Worm (Caenorhabditis elegans) whole organism, L4/young adult: ENCODE results near the gene F01G10.10.

Source experiments
- W03F9.2 ChIP-seq: fragments of 150-350 bp; optimal IDR thresholded peaks from 2 replicates; lab custom pipeline; 2014; ENCODE audit warnings: missing biosample characterization, missing genetic modification characterization
- him-1 ChIP-seq: sonication (generic microtip); optimal IDR thresholded peaks from 2 replicates; lab custom pipeline; 2016; ENCODE audit warnings: missing genotype, missing genetic modification reagents, missing genetic modification characterization, missing compliant biosample characterization

DNA sequence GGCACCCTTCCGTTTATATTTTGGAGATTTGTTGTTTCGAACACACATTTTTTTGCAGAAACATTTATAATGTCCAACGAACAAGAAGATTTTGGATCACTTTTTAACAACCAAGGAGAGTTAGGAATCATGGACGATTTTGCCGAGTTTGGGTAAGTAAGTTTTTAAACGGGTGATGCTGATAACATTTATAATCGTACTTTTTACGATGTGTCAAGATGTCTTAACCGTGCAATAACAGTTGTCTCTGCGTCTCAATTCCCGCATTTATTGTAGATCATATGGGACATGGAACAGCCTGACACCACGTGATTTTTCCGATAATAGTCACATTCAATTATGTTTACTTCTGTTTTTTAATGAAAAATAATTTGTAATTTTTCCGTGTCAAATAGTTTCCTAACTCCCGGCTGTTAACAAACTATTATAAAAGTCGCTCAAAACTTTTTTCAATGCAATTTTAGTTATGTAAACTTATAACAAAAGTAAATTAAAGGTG, 4.7 kb downstream of the F01G10.10 start, which contains the start of gene daf-14:
- TF ChIP-seq him-1 (tag; lab: Kevin White, UChicago) (no peak), W03F9.2 (tag; lab: Kevin White, UChicago) (no peak)
